Worm (Caenorhabditis elegans): ENCODE results near the gene E01G6.2.
A peak's percentile ranks its signal among the peaks of the same experiment; 100 is the strongest.

The E01G6.2 gene

ce11 chrX:12219477-12219876 is 37.0 kb upstream of the E01G6.2 start, which contains the start of gene cest-8:
cest-8 (plus strand) TSS chrX:12219660.
- TF ChIP-seq egrh-3 (GFP tag; IDR thresholded peaks at IDR 0.05) (no peak), rec-8 (tag; optimal IDR thresholded peaks at IDR 0.05) (no peak), aptf-3 (GFP tag; IDR thresholded peaks at IDR 0.05) (no peak), F22D6.2 (tag; optimal IDR thresholded peaks at IDR 0.05) (no peak), ceh-40 (GFP tag; IDR thresholded peaks at IDR 0.05) (no peak), mxl-1 (tag; optimal IDR thresholded peaks at IDR 0.05) (no peak), madf-6 (GFP tag; IDR thresholded peaks at IDR 0.05) (no peak)

- TF ChIP-seq ztf-25 (GFP tag; IDR thresholded peaks at IDR 0.05) (no peak), zim-3 (tag; optimal IDR thresholded peaks at IDR 0.05) (no peak), F10E7.11 (tag; optimal IDR thresholded peaks at IDR 0.05) (no peak), lin-54 (GFP tag; optimal IDR thresholded peaks at IDR 0.05) (no peak), ztf-22 (GFP tag; optimal IDR thresholded peaks at IDR 0.05) (no peak), ccch-3 (GFP tag; optimal IDR thresholded peaks at IDR 0.05) (no peak), lin-26 (GFP tag; IDR thresholded peaks at IDR 0.05) (no peak), F37B4.10 (GFP tag; IDR thresholded peaks at IDR 0.05) (no peak), F23B12.7 (tag; optimal IDR thresholded peaks at IDR 0.05; ENCODE audit: insufficient read depth) (no peak), ekl-4 (GFP tag; IDR thresholded peaks at IDR 0.05) (no peak), ama-1 (optimal IDR thresholded peaks at IDR 0.05) (no peak), ama-1 (GFP tag; optimal IDR thresholded peaks at IDR 0.05) (no peak), sptf-2 (GFP tag; optimal IDR thresholded peaks at IDR 0.05) (no peak), madf-10 (tag; optimal IDR thresholded peaks at IDR 0.05) (no peak), attf-5 (GFP tag; optimal IDR thresholded peaks at IDR 0.05) (no peak), sdz-38 (tag; optimal IDR thresholded peaks at IDR 0.05) (no peak), F57C9.4 (tag; optimal IDR thresholded peaks at IDR 0.05) (no peak), tlf-1 (GFP tag; optimal IDR thresholded peaks at IDR 0.05) (no peak), ets-4 (GFP tag; optimal IDR thresholded peaks at IDR 0.05) (no peak)
These were observed 34.6 kb upstream of the E01G6.2 start, which contains the start of gene cest-9.2 for ce11 chrX:12221817-12222216. cest-9.2 (plus strand) TSS chrX:12222117.

ce11 chrX:12222723-12223122 is 33.7 kb upstream of the E01G6.2 start:
- TF ChIP-seq nhr-90 (tag; optimal IDR thresholded peaks at IDR 0.05), result no peak
- TF ChIP-seq madf-10 (tag; optimal IDR thresholded peaks at IDR 0.05), result no peak
- TF ChIP-seq nhr-80 (tag; optimal IDR thresholded peaks at IDR 0.05), result peak; percentile 38
- TF ChIP-seq xnd-1 (tag; optimal IDR thresholded peaks at IDR 0.05), result no peak

- TF ChIP-seq T26A5.8 (tag; optimal IDR thresholded peaks at IDR 0.05) (no peak), nhr-80 (tag; optimal IDR thresholded peaks at IDR 0.05) (peak; percentile 10)
These were observed 30.5 kb upstream of the E01G6.2 start, which contains the start of gene cest-9.1 for ce11 chrX:12225970-12226369. cest-9.1 (plus strand) TSS chrX:12226182.

- no peak for TF ChIP-seq snpc-4 (GFP tag; optimal IDR thresholded peaks at IDR 0.05)
- peak in 2 of 4 experiments; percentile 79 to 83 for TF ChIP-seq snpc-4 (tag; optimal IDR thresholded peaks at IDR 0.05)
- no peak for TF ChIP-seq B0336.3 (GFP tag; IDR thresholded peaks at IDR 0.05)
These were observed 29.3 kb upstream of the E01G6.2 start for ce11 chrX:12227130-12227529.

- TF ChIP-seq nfya-1 (tag; optimal IDR thresholded peaks at IDR 0.05; ENCODE audit: borderline replicate concordance, insufficient read depth), result no peak
- TF ChIP-seq ztf-6 (GFP tag; IDR thresholded peaks at IDR 0.05), result no peak
- no peak for TF ChIP-seq T07F8.4 (tag; optimal IDR thresholded peaks at IDR 0.05)
- TF ChIP-seq egrh-3 (GFP tag; IDR thresholded peaks at IDR 0.05), result no peak
- no peak for TF ChIP-seq ceh-100 (GFP tag; IDR thresholded peaks at IDR 0.05)
- no peak for TF ChIP-seq snpc-3.4 (tag; optimal IDR thresholded peaks at IDR 0.05)
- TF ChIP-seq hlh-26 (GFP tag; conservative IDR thresholded peaks at IDR 0.05), result no peak
- no peak for TF ChIP-seq lin-26 (GFP tag; IDR thresholded peaks at IDR 0.05)
- no peak for TF ChIP-seq B0019.2 (GFP tag; conservative IDR thresholded peaks at IDR 0.05)
- no peak for TF ChIP-seq efl-1 (GFP tag; optimal IDR thresholded peaks at IDR 0.05)
- no peak for TF ChIP-seq madf-3 (GFP tag; IDR thresholded peaks at IDR 0.05)
- TF ChIP-seq F55B11.4 (tag; optimal IDR thresholded peaks at IDR 0.05; ENCODE audit: borderline replicate concordance, insufficient read depth), result no peak
- TF ChIP-seq xnd-1 (tag; optimal IDR thresholded peaks at IDR 0.05), result no peak
These were observed 26.8 kb upstream of the E01G6.2 start, which contains the start of gene cest-7 for ce11 chrX:12229651-12230050. cest-7 (plus strand) TSS chrX:12229951.

Measured in whole organism, young adult.